Fruit fly (Drosophila melanogaster) whole organism, wandering third instar larva: Measurements from ENCODE around the gene CG9040.

Source experiments
- Abd-B ChIP-seq: fragments of >200 bp; optimal IDR thresholded peaks from 2 replicates; lab custom pipeline; 2017; ENCODE audit warnings: missing biosample characterization, missing genetic modification characterization
- CG32264 ChIP-seq: fragments of 200-800 bp; sonication (Bioruptor generic); optimal IDR thresholded peaks from 2 replicates; lab custom pipeline; 2016; ENCODE audit warnings: missing biosample characterization, missing genetic modification characterization
- CrebA ChIP-seq: fragments of 200-800 bp; sonication (Bioruptor generic); optimal IDR thresholded peaks from 2 replicates; lab custom pipeline; 2016; ENCODE audit warnings: missing biosample characterization, mild to moderate bottlenecking, missing genetic modification characterization, borderline replicate concordance
- Dfd ChIP-seq: fragments of >200 bp; optimal IDR thresholded peaks from 2 replicates; lab custom pipeline; 2017; ENCODE audit warnings: missing biosample characterization, missing genetic modification characterization
- Dif ChIP-seq: fragments of 200-275, 200-300 bp; sonication (Bioruptor generic); optimal IDR thresholded peaks from 2 replicates; lab custom pipeline; 2018; ENCODE audit warnings: missing biosample characterization, missing genetic modification characterization; ENCODE audit not compliant: partially characterized antibody
- GATAd ChIP-seq: sonication (Bioruptor generic); optimal IDR thresholded peaks from 2 replicates; lab custom pipeline; 2016; ENCODE audit warnings: missing biosample characterization, missing genetic modification characterization
- HLH106 ChIP-seq: fragments of 200-800 bp; optimal IDR thresholded peaks from 3 replicates; lab custom pipeline; 2019; ENCODE audit warnings: missing biosample characterization, mild to moderate bottlenecking, missing genetic modification characterization, moderate library complexity
- Hnf4 ChIP-seq: fragments of 200-800 bp; sonication (Bioruptor generic); optimal IDR thresholded peaks from 2 replicates; lab custom pipeline; 2016; ENCODE audit warnings: missing biosample characterization, mild to moderate bottlenecking, missing genetic modification characterization
- Hr78 ChIP-seq: fragments of >200 bp; optimal IDR thresholded peaks from 2 replicates; lab custom pipeline; 2017; ENCODE audit warnings: missing biosample characterization, missing genetic modification characterization
- Hr83 ChIP-seq: fragments of 200-300 bp; sonication (Bioruptor generic); optimal IDR thresholded peaks from 2 replicates; lab custom pipeline; 2016; ENCODE audit warnings: missing biosample characterization, mild to moderate bottlenecking, missing genetic modification characterization, moderate library complexity; ENCODE audit not compliant: poor library complexity, severe bottlenecking
- Mio ChIP-seq: sonication (Bioruptor generic); optimal IDR thresholded peaks from 2 replicates; lab custom pipeline; 2016; ENCODE audit warnings: missing biosample characterization, missing genetic modification characterization
- OdsH ChIP-seq: fragments of 200-800 bp; sonication (Bioruptor generic); optimal IDR thresholded peaks from 2 replicates; lab custom pipeline; 2016; ENCODE audit warnings: missing biosample characterization, mild to moderate bottlenecking, missing genetic modification characterization
- Rel ChIP-seq, 2 experiments: fragments of 200-800 bp; sonication (Bioruptor generic) in 1 of 2; optimal IDR thresholded peaks; 2 replicates in 1 of 2; 3 replicates in 1 of 2; lab custom pipeline; 2016 to 2019; ENCODE audit warnings: mild to moderate bottlenecking in 2 of 2, missing biosample characterization in 2 of 2, missing genetic modification characterization in 2 of 2, moderate library complexity in 1 of 2
- Sp1 ChIP-seq: fragments of 200-800 bp; sonication (Bioruptor generic); optimal IDR thresholded peaks from 3 replicates; lab custom pipeline; 2019; ENCODE audit warnings: missing biosample characterization, mild to moderate bottlenecking, missing genetic modification characterization, moderate library complexity
- Vsx2 ChIP-seq: fragments of 200-300, 225-300 bp; sonication (Bioruptor generic); optimal IDR thresholded peaks from 2 replicates; lab custom pipeline; 2018; ENCODE audit warnings: missing biosample characterization, missing genetic modification characterization; ENCODE audit not compliant: partially characterized antibody
- brk ChIP-seq: fragments of 200-800 bp; sonication (Bioruptor generic); optimal IDR thresholded peaks from 2 replicates; lab custom pipeline; 2016; ENCODE audit warnings: missing biosample characterization, mild to moderate bottlenecking, missing genetic modification characterization
- dl ChIP-seq, 2 experiments: fragments of 175-275, 200-275 bp in 1 of 2; fragments of 200-275 bp in 1 of 2; sonication (Bioruptor generic); optimal IDR thresholded peaks; lab custom pipeline; 2018; ENCODE audit warnings: mild to moderate bottlenecking in 2 of 2, missing biosample characterization in 2 of 2, missing genetic modification characterization in 2 of 2, moderate library complexity in 2 of 2; ENCODE audit not compliant: partially characterized antibody in 2 of 2, insufficient read depth in 1 of 2
- dmrt93B ChIP-seq: fragments of 200-800 bp; sonication (Bioruptor generic); optimal IDR thresholded peaks from 2 replicates; lab custom pipeline; 2018; ENCODE audit warnings: missing biosample characterization, mild to moderate bottlenecking, missing genetic modification characterization
- dsf ChIP-seq: sonication (Bioruptor generic); optimal IDR thresholded peaks from 2 replicates; lab custom pipeline; 2016; ENCODE audit warnings: missing biosample characterization, missing genetic modification characterization, borderline replicate concordance
- ey ChIP-seq: fragments of 200-800 bp; sonication (Bioruptor generic); optimal IDR thresholded peaks from 2 replicates; lab custom pipeline; 2016; ENCODE audit warnings: missing biosample characterization, missing genetic modification characterization
- foxo ChIP-seq, 2 experiments: fragments of 200-800 bp; sonication (Bioruptor generic); optimal IDR thresholded peaks; 2 replicates in 1 of 2; 3 replicates in 1 of 2; lab custom pipeline; 2016 to 2017; ENCODE audit warnings: missing biosample characterization in 2 of 2, missing genetic modification characterization in 2 of 2
- fru ChIP-seq: fragments of 200-800 bp; sonication (Bioruptor generic); optimal IDR thresholded peaks from 3 replicates; lab custom pipeline; 2016; ENCODE audit warnings: missing biosample characterization, mild to moderate bottlenecking, missing genetic modification characterization
- h ChIP-seq: fragments of 200-800 bp; sonication (Bioruptor generic); optimal IDR thresholded peaks from 3 replicates; lab custom pipeline; 2016; ENCODE audit warnings: missing biosample characterization, mild to moderate bottlenecking, missing genetic modification characterization
- jim ChIP-seq: fragments of 175-275, 200-325 bp; sonication (Bioruptor generic); optimal IDR thresholded peaks from 2 replicates; lab custom pipeline; 2016; ENCODE audit warnings: missing biosample characterization, mild to moderate bottlenecking, missing genetic modification characterization
- lola ChIP-seq: fragments of >200 bp; optimal IDR thresholded peaks from 2 replicates; lab custom pipeline; 2017; ENCODE audit warnings: missing biosample characterization, missing genetic modification characterization
- pan ChIP-seq: fragments of >200 bp; optimal IDR thresholded peaks from 2 replicates; lab custom pipeline; 2017
- psq ChIP-seq: fragments of 200-800 bp; sonication (Bioruptor generic); optimal IDR thresholded peaks from 3 replicates; lab custom pipeline; 2017; ENCODE audit warnings: missing biosample characterization, mild to moderate bottlenecking, missing genetic modification characterization, moderate library complexity
- rgr ChIP-seq: fragments of 200-800 bp; sonication (Bioruptor generic); optimal IDR thresholded peaks from 3 replicates; lab custom pipeline; 2016; ENCODE audit warnings: missing biosample characterization, mild to moderate bottlenecking, missing genetic modification characterization
- sage ChIP-seq: fragments of 200-800 bp; sonication (Bioruptor generic); optimal IDR thresholded peaks from 2 replicates; lab custom pipeline; 2016; ENCODE audit warnings: missing biosample characterization, mild to moderate bottlenecking, missing genetic modification characterization
- sv ChIP-seq: fragments of 200-800 bp; sonication (Bioruptor generic); optimal IDR thresholded peaks from 3 replicates; lab custom pipeline; 2016; ENCODE audit warnings: missing biosample characterization, missing genetic modification characterization
- tai ChIP-seq: sonication (Bioruptor generic); optimal IDR thresholded peaks from 2 replicates; lab custom pipeline; 2016; ENCODE audit warnings: missing biosample characterization, missing genetic modification characterization
- usp ChIP-seq: fragments of >200 bp; optimal IDR thresholded peaks from 2 replicates; lab custom pipeline; 2017; ENCODE audit warnings: missing biosample characterization, missing genetic modification characterization
- woc ChIP-seq: sonication (Bioruptor generic); optimal IDR thresholded peaks from 2 replicates; lab custom pipeline; 2016; ENCODE audit warnings: missing biosample characterization, mild to moderate bottlenecking, missing genetic modification characterization

Gene CG9040

DNA sequence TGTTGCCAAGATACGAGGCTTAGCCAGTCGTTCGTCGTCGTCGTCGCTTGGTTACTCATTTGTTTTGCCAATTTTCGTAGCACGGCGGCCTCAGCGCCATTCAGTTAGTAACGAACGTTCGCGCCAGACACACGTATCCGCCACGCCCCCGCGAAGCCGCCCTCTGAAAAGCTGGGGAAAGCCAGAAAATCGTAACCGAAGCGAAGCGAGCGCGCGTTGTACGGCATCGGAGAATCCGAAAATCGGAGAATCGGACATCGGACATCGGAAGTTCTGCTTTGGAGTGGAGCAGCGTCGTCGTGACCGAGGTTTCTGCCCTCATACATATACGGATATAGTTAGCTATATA, 48.6 kb upstream of the CG9040 start, which contains the start of gene CG32137:
CG32137 (plus strand) TSS at position 100 of the 349 bp plus-strand sequence.
- TF ChIP-seq Dif (GFP tag; lab: Kevin White, UChicago) (peak; percentile 74), GATAd (GFP tag; lab: Kevin White, UChicago) (no peak), Rel (GFP tag; optimal IDR thresholded peaks at IDR 0.05; lab: Kevin White, UChicago) (no peak), Rel (tag; optimal IDR thresholded peaks at IDR 0.05; lab: Kevin White, UChicago) (peak; percentile 94), dl (GFP tag; optimal IDR thresholded peaks at IDR 0.05; lab: Kevin White, UChicago; ENCODE audit: insufficient read depth in 1 of 2, partially characterized antibody in 2 of 2) (peak in 1 of 2 experiments; percentile 41)

DNA sequence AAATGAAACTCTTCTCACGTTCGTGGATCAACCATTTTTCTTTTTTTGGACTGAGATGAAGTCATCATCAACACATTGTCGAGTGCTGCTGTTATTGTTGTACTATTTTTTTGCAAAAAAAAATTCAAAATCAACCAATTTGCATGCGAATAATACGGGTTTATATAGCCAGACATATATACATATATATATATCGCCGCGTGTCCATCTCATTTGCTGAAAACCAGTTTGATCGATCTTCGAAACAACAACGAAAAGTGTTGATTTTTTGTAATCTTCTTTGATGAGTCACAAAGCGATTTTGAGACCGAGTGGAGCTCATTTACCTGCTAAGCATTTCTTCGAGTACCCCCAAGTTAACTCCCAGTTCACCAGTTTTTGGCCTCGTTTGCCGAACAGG, 41.7 kb upstream of the CG9040 start:
- TF ChIP-seq woc (no peak), Abd-B (GFP tag; lab: Kevin White, UChicago) (no peak), fru (no peak), lola (no peak), GATAd (GFP tag; lab: Kevin White, UChicago) (no peak), OdsH (GFP tag; lab: Kevin White, UChicago) (no peak), CrebA (GFP tag; lab: Kevin White, UChicago) (peak; percentile 40), brk (GFP tag; lab: Kevin White, UChicago) (peak; percentile 50), h (GFP tag; lab: Kevin White, UChicago) (peak; percentile 2), Hr83 (GFP tag; lab: Kevin White, UChicago) (no peak), dsf (GFP tag; lab: Kevin White, UChicago) (no peak), sage (GFP tag; lab: Kevin White, UChicago) (peak; percentile 51)

- TF ChIP-seq usp (GFP tag; lab: Kevin White, UChicago) (no peak), Hr78 (GFP tag; lab: Kevin White, UChicago) (no peak), rgr (GFP tag; lab: Kevin White, UChicago) (peak; percentile 10), pan (lab: Kevin White, UChicago) (no peak), CrebA (GFP tag; lab: Kevin White, UChicago) (no peak), jim (GFP tag; lab: Kevin White, UChicago) (no peak), dl (GFP tag; optimal IDR thresholded peaks at IDR 0.05; lab: Kevin White, UChicago; ENCODE audit: insufficient read depth in 1 of 2, partially characterized antibody in 2 of 2) (no peak), sv (GFP tag; lab: Kevin White, UChicago) (no peak), GATAd (GFP tag; lab: Kevin White, UChicago) (no peak), HLH106 (tag; lab: Kevin White, UChicago) (no peak), Rel (GFP tag; optimal IDR thresholded peaks at IDR 0.05; lab: Kevin White, UChicago) (no peak), Rel (tag; optimal IDR thresholded peaks at IDR 0.05; lab: Kevin White, UChicago) (no peak), woc (no peak), foxo (GFP tag; optimal IDR thresholded peaks at IDR 0.05; lab: Kevin White, UChicago) (peak in 1 of 2 experiments; percentile 21), Mio (no peak), brk (GFP tag; lab: Kevin White, UChicago) (no peak), h (GFP tag; lab: Kevin White, UChicago) (peak; percentile 16), Dif (GFP tag; lab: Kevin White, UChicago) (no peak), ey (peak; percentile 22), Sp1 (no peak), dsf (GFP tag; lab: Kevin White, UChicago) (no peak), lola (no peak), Vsx2 (no peak), sage (GFP tag; lab: Kevin White, UChicago) (no peak), Hnf4 (no peak), fru (no peak), psq (no peak), Hr83 (GFP tag; lab: Kevin White, UChicago) (no peak), Dfd (GFP tag; lab: Kevin White, UChicago) (no peak), Abd-B (GFP tag; lab: Kevin White, UChicago) (no peak), tai (GFP tag; lab: Kevin White, UChicago) (no peak)
- TF ChIP-seq, all 38 proteins: peak for 4
Measured at dm6 chr3L:13949440-13950066, 38.1 kb upstream of the CG9040 start.

DNA sequence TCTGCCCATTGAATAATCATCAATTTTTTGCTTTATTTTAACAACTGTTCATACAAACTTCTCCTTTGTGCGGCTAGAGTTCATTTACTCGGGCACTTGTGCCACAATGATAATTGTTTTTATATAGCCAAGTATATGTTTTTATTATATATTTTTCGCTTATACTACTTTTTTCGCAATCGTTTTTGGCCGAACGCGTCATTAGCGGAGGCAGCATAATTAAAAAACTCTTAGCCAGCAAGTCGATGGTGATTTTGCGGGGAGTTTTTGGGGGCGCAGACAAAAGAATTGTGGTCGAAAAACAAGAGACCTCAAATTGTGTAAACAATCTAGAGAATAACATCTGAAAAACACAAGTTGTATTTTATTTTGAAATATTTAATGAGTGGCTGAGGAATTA, 36.1 kb upstream of the CG9040 start:
- TF ChIP-seq rgr (GFP tag; lab: Kevin White, UChicago) (peak; percentile 38), Dif (GFP tag; lab: Kevin White, UChicago) (no peak), dmrt93B (GFP tag; lab: Kevin White, UChicago) (no peak), OdsH (GFP tag; lab: Kevin White, UChicago) (no peak), brk (GFP tag; lab: Kevin White, UChicago) (peak; percentile 28), Sp1 (peak; percentile 4), dsf (GFP tag; lab: Kevin White, UChicago) (no peak), tai (GFP tag; lab: Kevin White, UChicago) (peak; percentile 12), h (GFP tag; lab: Kevin White, UChicago) (peak; percentile 46), Dfd (GFP tag; lab: Kevin White, UChicago) (no peak), Hr83 (GFP tag; lab: Kevin White, UChicago) (peak; percentile 16), CG32264 (GFP tag; lab: Kevin White, UChicago) (no peak)
